Worm (Caenorhabditis elegans): ENCODE results near the gene Y82E9BR.19.

Gene Y82E9BR.19

DNA sequence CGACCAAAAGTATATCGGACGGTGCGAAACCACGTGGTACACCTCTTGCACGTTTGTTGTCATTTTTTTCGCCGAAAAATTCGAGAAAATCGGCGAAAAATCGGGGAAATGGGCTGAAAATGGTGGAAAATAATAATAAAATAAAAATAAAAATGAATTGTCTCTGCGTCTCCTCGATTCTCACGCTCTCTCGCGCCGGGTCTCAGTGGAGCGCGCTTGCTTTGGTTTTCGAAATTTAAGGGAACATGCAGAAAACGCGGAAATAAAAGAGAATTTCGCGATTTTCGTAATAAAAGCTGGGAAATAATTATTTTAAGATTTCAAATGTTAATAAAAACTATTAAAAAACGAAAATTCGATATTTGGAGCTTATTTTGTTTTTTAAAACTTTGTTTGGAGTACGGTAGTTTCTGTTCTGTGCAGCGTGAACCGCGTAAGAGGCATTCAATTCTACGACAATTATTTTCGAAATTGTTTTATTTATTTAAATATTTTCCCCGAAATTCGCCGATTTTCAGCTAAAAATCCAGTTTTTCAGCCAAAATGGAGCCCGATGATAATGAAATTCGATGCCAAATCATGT is 824 bp upstream of the Y82E9BR.19 start, which contains the start of the genes ave-1 and M01G5.1 (continued):
- TF ChIP-seq dox-1 (GFP tag; IDR thresholded peaks at IDR 0.05) (peak; percentile 41; the same call in 1 of the 2 replicates), F39B2.1 (GFP tag; IDR thresholded peaks at IDR 0.05) (no peak), lsl-1 (GFP tag; optimal IDR thresholded peaks at IDR 0.05) (peak; percentile 92), pha-4 (tag; optimal IDR thresholded peaks at IDR 0.05) (no peak), mcd-1 (GFP tag; IDR thresholded peaks at IDR 0.05) (peak; percentile 91), cebp-1 (GFP tag; IDR thresholded peaks at IDR 0.05) (no peak), cebp-1 (tag; optimal IDR thresholded peaks at IDR 0.05) (peak; percentile 54), sea-2 (GFP tag; IDR thresholded peaks at IDR 0.05) (no peak), lin-54 (GFP tag; optimal IDR thresholded peaks at IDR 0.05) (peak; percentile 42), madf-8 (GFP tag; conservative IDR thresholded peaks at IDR 0.05) (0 out of 2 replicates have a peak, but pooled peaks have one; percentile 4), Y95B8A.8 (GFP tag; IDR thresholded peaks at IDR 0.05) (0 out of 2 replicates have a peak, but pooled peaks have one; percentile 19), hmg-1.2 (GFP tag; IDR thresholded peaks at IDR 0.05) (peak; percentile 98), lsy-27 (tag; optimal IDR thresholded peaks at IDR 0.05; ENCODE audit: borderline replicate concordance, insufficient read depth) (no peak), efl-1 (GFP tag; optimal IDR thresholded peaks at IDR 0.05) (peak; percentile 16), zfh-2 (GFP tag; conservative IDR thresholded peaks at IDR 0.05) (no peak), chd-7 (tag; optimal IDR thresholded peaks at IDR 0.05) (no peak), ceh-40 (GFP tag; IDR thresholded peaks at IDR 0.05) (no peak), tbp1 (GFP tag; optimal IDR thresholded peaks at IDR 0.05) (no peak), F33H1.4 (GFP tag; IDR thresholded peaks at IDR 0.05) (peak; percentile 30; the same call in 1 of the 2 replicates)

DNA sequence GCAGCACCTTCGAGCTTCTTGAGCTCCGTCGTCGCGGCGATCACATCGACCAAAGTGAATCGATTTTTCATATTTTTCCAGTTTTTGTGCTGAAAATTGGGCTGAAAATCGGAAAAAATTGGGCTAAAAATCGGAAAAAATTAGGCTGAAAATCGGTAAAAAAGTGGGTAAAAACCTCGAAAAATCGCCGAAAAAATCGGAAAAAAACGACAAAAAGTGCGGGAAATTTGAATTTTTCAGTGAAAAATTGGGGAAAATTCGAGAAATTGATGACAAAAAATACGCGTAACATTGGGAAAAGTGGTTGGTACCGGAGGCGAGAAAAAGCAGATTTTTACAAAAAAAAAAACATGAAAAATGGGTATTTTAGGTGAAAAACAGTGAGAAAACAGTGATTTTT is 11.7 kb downstream of the Y82E9BR.19 start, which contains the start of gene Y82E9BR.18:
Gene Y82E9BR.18, minus strand, starts transcription at position 101 of the 400 bp plus-strand sequence.
- no peak for TF ChIP-seq nfya-2 (GFP tag; IDR thresholded peaks at IDR 0.05)
- TF ChIP-seq rec-8 (tag; optimal IDR thresholded peaks at IDR 0.05), result no peak

DNA sequence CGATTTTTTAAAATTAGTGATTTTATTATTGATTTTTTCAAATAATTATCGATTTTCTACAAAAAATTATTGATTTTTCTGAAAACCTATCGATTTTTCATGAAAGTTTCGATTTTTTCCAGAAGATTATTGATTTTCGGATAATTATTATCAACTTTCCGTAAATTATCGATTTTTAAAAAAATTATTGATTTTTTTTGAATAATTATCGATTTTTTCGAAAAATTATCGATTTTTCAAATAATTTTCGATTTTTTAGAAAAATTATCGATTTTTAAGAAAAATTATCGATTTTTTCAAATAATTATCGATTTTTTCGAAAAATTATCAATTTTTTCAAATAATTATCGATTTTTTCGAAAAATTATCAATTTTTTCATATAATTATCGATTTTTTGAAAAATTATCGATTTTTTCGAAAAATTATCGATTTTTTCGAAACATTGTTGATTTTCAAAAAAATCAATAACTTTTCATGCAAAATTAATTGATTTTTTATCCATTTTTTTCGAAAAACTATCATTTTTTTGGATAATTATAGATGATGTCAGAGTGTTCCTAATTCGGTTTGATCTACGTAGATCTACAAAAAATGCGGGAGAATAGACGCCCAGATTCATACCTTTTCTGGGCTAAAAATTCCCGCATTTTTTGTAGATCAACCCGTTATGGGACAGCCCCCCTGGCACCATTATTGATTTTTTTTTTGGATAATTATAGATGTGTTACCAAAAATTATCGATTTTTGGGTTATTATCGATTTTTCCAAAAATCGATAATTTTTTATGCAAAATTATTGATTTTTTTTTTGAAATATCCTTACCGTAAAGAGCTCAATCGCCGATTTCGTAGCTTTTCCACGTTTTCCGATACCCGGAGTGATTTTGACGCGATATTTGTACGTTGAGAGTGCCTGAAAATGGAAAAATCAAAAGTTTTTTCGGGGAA is 26.5 kb downstream of the Y82E9BR.19 start:
- no peak for TF ChIP-seq sdz-38 (tag; optimal IDR thresholded peaks at IDR 0.05)
- TF ChIP-seq nfya-1 (tag; optimal IDR thresholded peaks at IDR 0.05; ENCODE audit: borderline replicate concordance, insufficient read depth), result no peak
- no peak for TF ChIP-seq T26A5.8 (tag; optimal IDR thresholded peaks at IDR 0.05)
- TF ChIP-seq F22D6.2 (tag; optimal IDR thresholded peaks at IDR 0.05), result no peak
- TF ChIP-seq F10E7.11 (tag; optimal IDR thresholded peaks at IDR 0.05), result no peak
- no peak for TF ChIP-seq fkh-3 (tag; optimal IDR thresholded peaks at IDR 0.05)
- TF ChIP-seq ceh-79 (tag; optimal IDR thresholded peaks at IDR 0.05), result no peak
- TF ChIP-seq ets-4 (GFP tag; optimal IDR thresholded peaks at IDR 0.05), result no peak
- no peak for TF ChIP-seq akir-1 (GFP tag; optimal IDR thresholded peaks at IDR 0.05)

ce11 chrIII:1456859-1457258 is 38.3 kb downstream of the Y82E9BR.19 start:
- no peak for TF ChIP-seq madf-8 (GFP tag; conservative IDR thresholded peaks at IDR 0.05)
- TF ChIP-seq C06A6.2 (GFP tag; conservative IDR thresholded peaks at IDR 0.05), result no peak
- no peak for TF ChIP-seq nfyb-1 (GFP tag; IDR thresholded peaks at IDR 0.05)
- TF ChIP-seq F23B12.7 (tag; optimal IDR thresholded peaks at IDR 0.05; ENCODE audit: insufficient read depth), result no peak
- TF ChIP-seq madf-10 (tag; optimal IDR thresholded peaks at IDR 0.05), result no peak
- no peak for TF ChIP-seq K11D2.4 (GFP tag; IDR thresholded peaks at IDR 0.05)
- TF ChIP-seq ztf-6 (GFP tag; IDR thresholded peaks at IDR 0.05), result no peak
- no peak for TF ChIP-seq F33H1.4 (GFP tag; IDR thresholded peaks at IDR 0.05)
- no peak for TF ChIP-seq B0019.2 (GFP tag; conservative IDR thresholded peaks at IDR 0.05)
- TF ChIP-seq T07F8.4 (tag; optimal IDR thresholded peaks at IDR 0.05), result no peak
- TF ChIP-seq snpc-3.4 (tag; optimal IDR thresholded peaks at IDR 0.05), result no peak
- TF ChIP-seq ekl-4 (GFP tag; IDR thresholded peaks at IDR 0.05), result no peak
- no peak for TF ChIP-seq attf-6 (GFP tag; IDR thresholded peaks at IDR 0.05)
- no peak for TF ChIP-seq nhr-179 (tag; optimal IDR thresholded peaks at IDR 0.05)

Measured in whole organism, young adult.